Fruit fly (Drosophila melanogaster): ENCODE results near the gene CG6028.

- TF ChIP-seq CG8478 (optimal IDR thresholded peaks at IDR 0.05) (no peak), CTCF (optimal IDR thresholded peaks at IDR 0.05) (no peak)
Observed at dm6 chr3R:21976355-21976858, 48.9 kb downstream of the CG6028 start.
